Worm (Caenorhabditis elegans) whole organism, L4 larva: Measurements from ENCODE around the gene plg-1.
A peak's percentile ranks its signal among the peaks of the same experiment; 100 is the strongest.

ENCODE experiments used
- D1046.2 ChIP-seq: fragments of 200-800 bp; sonication (Bioruptor generic); IDR thresholded peaks from 2 replicates; pipeline ENCODE4 v1.3.6; 2022; ENCODE audit warnings: missing genetic modification characterization, missing compliant biosample characterization
- F26F4.8 ChIP-seq: fragments of 200-800 bp; sonication (Bioruptor generic); conservative IDR thresholded peaks from 2 replicates; pipeline ENCODE4 v1.3.6; 2022; ENCODE audit warnings: missing genetic modification characterization, missing compliant biosample characterization
- F37D6.2 ChIP-seq: sonication (generic microtip); optimal IDR thresholded peaks from 2 replicates; lab custom pipeline; 2016; ENCODE audit warnings: mild to moderate bottlenecking, missing genetic modification characterization, missing compliant biosample characterization
- F44E2.7 ChIP-seq: fragments of 200-800 bp; sonication (Bioruptor generic); IDR thresholded peaks from 2 replicates; pipeline ENCODE4 v2.1.2; 2022; ENCODE audit warnings: missing genetic modification characterization, missing compliant biosample characterization
- R02D3.7 ChIP-seq: fragments of 150-350 bp; sonication (generic microtip); optimal IDR thresholded peaks from 3 replicates; lab custom pipeline; 2014; ENCODE audit warnings: missing biosample characterization, missing genetic modification characterization
- attf-4 ChIP-seq: sonication (generic microtip); optimal IDR thresholded peaks from 3 replicates; lab custom pipeline; 2017; ENCODE audit warnings: missing biosample characterization, missing genetic modification characterization
- ceh-32 ChIP-seq: sonication (generic microtip); optimal IDR thresholded peaks from 2 replicates; lab custom pipeline; 2016; ENCODE audit warnings: mild to moderate bottlenecking, missing genetic modification characterization, missing compliant biosample characterization; ENCODE audit not compliant: poor library complexity
- cey-2 ChIP-seq: sonication (generic microtip); optimal IDR thresholded peaks from 3 replicates; lab custom pipeline; 2017; ENCODE audit warnings: missing genetic modification characterization, mild to moderate bottlenecking, missing compliant biosample characterization, antibody characterized with exemption, borderline replicate concordance; ENCODE audit not compliant: insufficient read depth
- ctbp-1 ChIP-seq: fragments of 200-800 bp; sonication (Bioruptor generic); IDR thresholded peaks from 2 replicates; pipeline ENCODE4 v1.3.6; 2022; ENCODE audit warnings: missing genetic modification reagents, missing genetic modification characterization, missing compliant biosample characterization
- daf-16 ChIP-seq, 3 experiments: sonication (generic microtip); optimal IDR thresholded peaks; 2 replicates each; lab custom pipeline; 2016 to 2017; ENCODE audit warnings: missing genetic modification characterization in 3 of 3, missing genetic modification reagents in 3 of 3, mild to moderate bottlenecking in 2 of 3, missing compliant biosample characterization in 2 of 3, missing biosample characterization in 1 of 3, moderate library complexity in 1 of 3
- dmd-9 ChIP-seq: fragments of 200-800 bp; sonication (Bioruptor generic); IDR thresholded peaks from 2 replicates; pipeline ENCODE4 v1.3.6; 2022; ENCODE audit warnings: missing genetic modification reagents, missing genetic modification characterization, missing compliant biosample characterization
- dpl-1 ChIP-seq: fragments of 150-350 bp; optimal IDR thresholded peaks from 2 replicates; lab custom pipeline; 2014; ENCODE audit warnings: missing biosample characterization, missing genetic modification reagents, missing genetic modification characterization
- dve-1 ChIP-seq: sonication (generic microtip); optimal IDR thresholded peaks from 2 replicates; lab custom pipeline; 2017; ENCODE audit warnings: antibody characterized with exemption, mild to moderate bottlenecking, missing genetic modification characterization, missing compliant biosample characterization; ENCODE audit not compliant: insufficient read depth
- fkh-10 ChIP-seq: fragments of 150-350 bp; optimal IDR thresholded peaks from 2 replicates; lab custom pipeline; 2014; ENCODE audit warnings: missing biosample characterization, missing genetic modification reagents, missing genetic modification characterization
- hmg-1.1 ChIP-seq: fragments of 200-800 bp; sonication (Bioruptor generic); IDR thresholded peaks from 2 replicates; pipeline ENCODE4 v1.3.6; 2022; ENCODE audit warnings: missing genetic modification reagents, missing genetic modification characterization, missing compliant biosample characterization
- lim-7 ChIP-seq: fragments of 200-800 bp; sonication (Bioruptor generic); IDR thresholded peaks from 2 replicates; pipeline ENCODE4 v1.3.6; 2022; ENCODE audit warnings: missing genetic modification characterization, missing compliant biosample characterization
- lin-1 ChIP-seq: fragments of 200-800 bp; sonication (Bioruptor generic); IDR thresholded peaks from 2 replicates; pipeline ENCODE4 v1.3.6; 2022; ENCODE audit warnings: missing genetic modification reagents, missing genetic modification characterization, missing compliant biosample characterization
- lsy-2 ChIP-seq, 2 experiments: fragments of 150-350 bp in 1 of 2; sonication (generic microtip) in 1 of 2; optimal IDR thresholded peaks; 2 replicates each; lab custom pipeline; 2014 to 2017; ENCODE audit warnings: missing biosample characterization in 2 of 2, missing genetic modification characterization in 2 of 2
- mdl-1 ChIP-seq, 2 experiments: fragments of 150-350 bp in 1 of 2; sonication (generic microtip) in 1 of 2; optimal IDR thresholded peaks; 2 replicates each; lab custom pipeline; 2014 to 2017; ENCODE audit warnings: missing biosample characterization in 2 of 2, missing genetic modification characterization in 2 of 2
- mdt-29 ChIP-seq: fragments of 200-800 bp; sonication (Bioruptor generic); IDR thresholded peaks from 2 replicates; pipeline ENCODE4 v1.3.6; 2022; ENCODE audit warnings: missing genetic modification reagents, missing genetic modification characterization, missing compliant biosample characterization
- mxl-2 ChIP-seq: fragments of 200-800 bp; sonication (Bioruptor generic); conservative IDR thresholded peaks from 2 replicates; pipeline ENCODE4 v1.3.6; 2022; ENCODE audit warnings: missing genetic modification reagents, missing genetic modification characterization, missing compliant biosample characterization
- nhr-102 ChIP-seq: sonication (generic microtip); optimal IDR thresholded peaks from 2 replicates; lab custom pipeline; 2016; ENCODE audit warnings: mild to moderate bottlenecking, missing genetic modification characterization, moderate library complexity, missing compliant biosample characterization
- nhr-111 ChIP-seq: fragments of 200-800 bp; sonication (Bioruptor generic); optimal IDR thresholded peaks from 2 replicates; lab custom pipeline; 2018; ENCODE audit warnings: mild to moderate bottlenecking, missing genetic modification characterization, missing compliant biosample characterization
- nhr-42 ChIP-seq: fragments of 200-800 bp; sonication (Bioruptor generic); IDR thresholded peaks from 2 replicates; pipeline ENCODE4 v1.3.6; 2022; ENCODE audit warnings: missing genetic modification characterization, missing compliant biosample characterization
- nhr-6 ChIP-seq: fragments of 150-350 bp; optimal IDR thresholded peaks from 2 replicates; lab custom pipeline; 2014; ENCODE audit warnings: missing biosample characterization, missing genetic modification characterization
- nhr-76 ChIP-seq: fragments of 150-350 bp; optimal IDR thresholded peaks from 2 replicates; lab custom pipeline; 2014; ENCODE audit warnings: missing biosample characterization, missing genetic modification characterization
- pha-4 ChIP-seq, 2 experiments: fragments of 150-350 bp in 1 of 2; fragments of 200-800 bp in 1 of 2; sonication (Bioruptor generic) in 1 of 2; IDR thresholded peaks in 1 of 2; optimal IDR thresholded peaks in 1 of 2; 2 replicates each; pipeline versions ENCODE4 v1.3.6 to Lab custom; 2014 to 2022; ENCODE audit warnings: missing genetic modification characterization in 2 of 2, missing genetic modification reagents in 2 of 2, missing biosample characterization in 1 of 2, missing compliant biosample characterization in 1 of 2
- pqm-1 ChIP-seq: sonication (generic microtip); optimal IDR thresholded peaks from 2 replicates; lab custom pipeline; 2017; ENCODE audit warnings: missing biosample characterization, missing genetic modification characterization
- skn-1 ChIP-seq: fragments of 150-350 bp; optimal IDR thresholded peaks from 2 replicates; lab custom pipeline; 2014; ENCODE audit warnings: missing biosample characterization, missing genetic modification characterization
- tra-1 ChIP-seq: fragments of 200-800 bp; sonication (Bioruptor generic); IDR thresholded peaks from 2 replicates; pipeline ENCODE4 v1.3.6; 2022; ENCODE audit warnings: missing genetic modification reagents, missing genetic modification characterization, missing compliant biosample characterization
- unc-62 ChIP-seq, 3 experiments: fragments of 150-350 bp in 1 of 3; sonication (generic microtip); optimal IDR thresholded peaks in 2 of 3; peaks in 1 of 3; 1 replicate in 1 of 3; 2 replicates in 2 of 3; lab custom pipeline; 2014 to 2017; ENCODE audit warnings: missing biosample characterization in 3 of 3, missing genetic modification characterization in 3 of 3, missing genetic modification reagents in 3 of 3, missing genotype in 1 of 3
- zag-1 ChIP-seq: fragments of 150-350 bp; optimal IDR thresholded peaks from 2 replicates; lab custom pipeline; 2014; ENCODE audit warnings: missing biosample characterization, missing genetic modification characterization
- zfp-3 ChIP-seq: fragments of 200-800 bp; sonication (Bioruptor generic); conservative IDR thresholded peaks from 2 replicates; pipeline ENCODE4 v1.3.6; 2022; ENCODE audit warnings: missing genetic modification reagents, missing genetic modification characterization, missing compliant biosample characterization
- zip-11 ChIP-seq: fragments of 200-800 bp; sonication (Bioruptor generic); IDR thresholded peaks from 2 replicates; pipeline ENCODE4 v1.3.6; 2022; ENCODE audit warnings: missing genetic modification characterization, missing compliant biosample characterization
- ztf-11 ChIP-seq: fragments of 150-350 bp; optimal IDR thresholded peaks from 2 replicates; lab custom pipeline; 2014; ENCODE audit warnings: missing biosample characterization, missing genetic modification characterization
- ztf-7 ChIP-seq: fragments of 150-350 bp; optimal IDR thresholded peaks from 2 replicates; lab custom pipeline; 2014; ENCODE audit warnings: missing biosample characterization, missing genetic modification characterization

Gene plg-1

ce11 chrIII:8831059-8831750, 20.9 kb upstream of the plg-1 start, which contains the start of gene F44E2.10:
Gene F44E2.10, minus strand, starts transcription at chrIII:8831109.
- TF ChIP-seq ztf-11 (tag; lab: Kevin White, UChicago) (no peak), pqm-1 (tag; lab: Kevin White, UChicago) (no peak), nhr-6 (tag; lab: Kevin White, UChicago) (no peak), R02D3.7 (tag; lab: Kevin White, UChicago) (no peak), mdl-1 (tag; optimal IDR thresholded peaks at IDR 0.05; lab: Kevin White, UChicago) (no peak), D1046.2 (GFP tag; lab: Robert Waterston, UW) (no peak), pha-4 (GFP tag; IDR thresholded peaks at IDR 0.05; lab: Robert Waterston, UW) (no peak), pha-4 (tag; optimal IDR thresholded peaks at IDR 0.05; lab: Kevin White, UChicago) (no peak), lsy-2 (tag; optimal IDR thresholded peaks at IDR 0.05; lab: Kevin White, UChicago) (peak in 1 of 2 experiments; percentile 18)
- TF ChIP-seq, all 104 proteins: peak for 1

- no peak for TF ChIP-seq zip-11 (GFP tag; lab: Robert Waterston, UW)
- TF ChIP-seq nhr-102 (tag; lab: Kevin White, UChicago) = no peak
- no peak for TF ChIP-seq nhr-42 (GFP tag; lab: Robert Waterston, UW)
- no peak for TF ChIP-seq lin-1 (GFP tag; lab: Robert Waterston, UW)
- TF ChIP-seq F26F4.8 = no peak
- no peak for TF ChIP-seq daf-16 (GFP tag; optimal IDR thresholded peaks at IDR 0.05; lab: Kevin White, UChicago)
- TF ChIP-seq daf-16 (tag; optimal IDR thresholded peaks at IDR 0.05; lab: Kevin White, UChicago) = no peak
- no peak for TF ChIP-seq attf-4 (tag; lab: Kevin White, UChicago)
- TF ChIP-seq dpl-1 (GFP tag; lab: Kevin White, UChicago) = no peak
- TF ChIP-seq zag-1 (tag; lab: Kevin White, UChicago) = no peak
- no peak for TF ChIP-seq mxl-2 (GFP tag; lab: Robert Waterston, UW)
- TF ChIP-seq fkh-10 (GFP tag; lab: Kevin White, UChicago) = no peak
- no peak for TF ChIP-seq cey-2 (tag; lab: Kevin White, UChicago)
- TF ChIP-seq, all 104 proteins: peak for 0
Observed at ce11 chrIII:8838075-8838474, 14.0 kb upstream of the plg-1 start, which contains the start of gene F44E2.4. Gene F44E2.4, minus strand, starts transcription at chrIII:8838424.

- peak in 1 of 2 experiments; percentile 83 for TF ChIP-seq unc-62 (GFP tag; optimal IDR thresholded peaks at IDR 0.05 in 1 of 2; lab: Kevin White, UChicago)
- no peak for TF ChIP-seq unc-62 (tag; optimal IDR thresholded peaks at IDR 0.05; lab: Kevin White, UChicago)
- no peak for TF ChIP-seq tra-1 (GFP tag; lab: Robert Waterston, UW)
Observed at ce11 chrIII:8839813-8840212, 12.2 kb upstream of the plg-1 start.

ce11 chrIII:8844137-8844536, 7.9 kb upstream of the plg-1 start:
- TF ChIP-seq skn-1 (tag; lab: Kevin White, UChicago) (no peak), ztf-7 (no peak), F44E2.7 (GFP tag; lab: Robert Waterston, UW) (no peak), ceh-32 (tag; lab: Kevin White, UChicago) (no peak), nhr-111 (GFP tag; lab: Kevin White, UChicago) (no peak), hmg-1.1 (GFP tag; lab: Robert Waterston, UW) (no peak), ctbp-1 (no peak), mdt-29 (GFP tag; lab: Robert Waterston, UW) (no peak), dmd-9 (GFP tag; lab: Robert Waterston, UW) (no peak), nhr-76 (tag; lab: Kevin White, UChicago) (no peak), zfp-3 (GFP tag; lab: Robert Waterston, UW) (no peak), lim-7 (GFP tag; lab: Robert Waterston, UW) (no peak), dpl-1 (GFP tag; lab: Kevin White, UChicago) (no peak), F37D6.2 (no peak), dve-1 (no peak)
